Fruit fly (Drosophila melanogaster): Measurements from ENCODE around the gene CG14321.

The CG14321 gene

dm6 chr3R:17714773-17715344, 18.5 kb upstream of the CG14321 start (continued):
- TF ChIP-seq Sox102F (GFP tag; optimal IDR thresholded peaks at IDR 0.05) (no peak), CG1647 (GFP tag; optimal IDR thresholded peaks at IDR 0.05) (no peak), CG3065 (GFP tag; optimal IDR thresholded peaks at IDR 0.05) (no peak), ab (GFP tag; optimal IDR thresholded peaks at IDR 0.05) (no peak), CG8478 (optimal IDR thresholded peaks at IDR 0.05) (no peak), chm (GFP tag; IDR thresholded peaks at IDR 0.05) (no peak), Blimp-1 (GFP tag; optimal IDR thresholded peaks at IDR 0.05) (no peak), BtbVII (GFP tag; optimal IDR thresholded peaks at IDR 0.05) (no peak), ttk (GFP tag; IDR thresholded peaks at IDR 0.05) (no peak), dpn (GFP tag; optimal IDR thresholded peaks at IDR 0.05) (no peak), Myb (GFP tag; optimal IDR thresholded peaks at IDR 0.05) (no peak), CG15011 (GFP tag; optimal IDR thresholded peaks at IDR 0.05) (no peak), Oaz (GFP tag; IDR thresholded peaks at IDR 0.05) (no peak), CG9932 (GFP tag; IDR thresholded peaks at IDR 0.05) (0 out of 2 replicates have a peak, but pooled peaks have one; percentile 17), CG10979 (tag; optimal IDR thresholded peaks at IDR 0.05) (no peak), Xrp1 (GFP tag; IDR thresholded peaks at IDR 0.05) (no peak), grn (GFP tag; optimal IDR thresholded peaks at IDR 0.05) (peak; percentile 14), eve (GFP tag; optimal IDR thresholded peaks at IDR 0.05) (no peak), kni (GFP tag; optimal IDR thresholded peaks at IDR 0.05) (peak; percentile 41), Mad (GFP tag; optimal IDR thresholded peaks at IDR 0.05) (no peak), CG43689 (GFP tag; IDR thresholded peaks at IDR 0.05) (no peak), bab2 (GFP tag; optimal IDR thresholded peaks at IDR 0.05) (no peak), CG3838 (GFP tag; optimal IDR thresholded peaks at IDR 0.05) (no peak), stwl (tag; optimal IDR thresholded peaks at IDR 0.05) (no peak), CTCF (GFP tag; optimal IDR thresholded peaks at IDR 0.05) (no peak), hbn (GFP tag; IDR thresholded peaks at IDR 0.05; ENCODE audit: partially characterized antibody) (no peak), sd (tag; optimal IDR thresholded peaks at IDR 0.05) (no peak), pfk (GFP tag; optimal IDR thresholded peaks at IDR 0.05) (no peak), CG3726 (GFP tag; IDR thresholded peaks at IDR 0.05) (no peak), CG17361 (GFP tag; IDR thresholded peaks at IDR 0.05) (no peak), nom (GFP tag; optimal IDR thresholded peaks at IDR 0.05) (no peak), dmrt99B (tag; optimal IDR thresholded peaks at IDR 0.05) (no peak), hb (GFP tag; IDR thresholded peaks at IDR 0.05; ENCODE audit: partially characterized antibody) (no peak), sqz (GFP tag; optimal IDR thresholded peaks at IDR 0.05) (no peak), Med (GFP tag) (peak; percentile 69), NC2α (GFP tag; optimal IDR thresholded peaks at IDR 0.05) (no peak), CG2678 (tag; optimal IDR thresholded peaks at IDR 0.05) (no peak), Usf (GFP tag; optimal IDR thresholded peaks at IDR 0.05) (no peak), YL-1 (GFP tag; optimal IDR thresholded peaks at IDR 0.05) (no peak), row (GFP tag; IDR thresholded peaks at IDR 0.05) (no peak), stc (GFP tag; IDR thresholded peaks at IDR 0.05) (no peak), CG4282 (GFP tag; optimal IDR thresholded peaks at IDR 0.05) (no peak), disco-r (GFP tag; optimal IDR thresholded peaks at IDR 0.05) (no peak), CG15696 (tag; optimal IDR thresholded peaks at IDR 0.05) (no peak), cato (GFP tag; optimal IDR thresholded peaks at IDR 0.05; ENCODE audit: borderline replicate concordance) (no peak), ci (GFP tag; IDR thresholded peaks at IDR 0.05) (0 out of 3 replicates have a peak, but pooled peaks have one; percentile 5), Gsc (GFP tag; IDR thresholded peaks at IDR 0.05) (no peak), pb (GFP tag; optimal IDR thresholded peaks at IDR 0.05) (no peak), CG9609 (GFP tag; optimal IDR thresholded peaks at IDR 0.05) (no peak), fd64A (GFP tag; optimal IDR thresholded peaks at IDR 0.05) (no peak), Oli (tag; optimal IDR thresholded peaks at IDR 0.05) (no peak), CG17829 (tag; optimal IDR thresholded peaks at IDR 0.05) (no peak)
